Fruit fly (Drosophila melanogaster) whole organism, embryonic: Measurements from ENCODE around the gene bmm.

Experiments used
- Adf1 ChIP-seq: fragments of 200-800 bp; sonication (Bioruptor generic); IDR thresholded peaks from 2 replicates; pipeline ENCODE4 v1.3.6; 2022; ENCODE audit warnings: missing biosample characterization, missing genetic modification characterization
- Blimp-1 ChIP-seq: fragments of 200-800 bp; sonication (Bioruptor generic); optimal IDR thresholded peaks from 3 replicates; lab custom pipeline; 2018; ENCODE audit warnings: missing biosample characterization, missing genetic modification characterization, mild to moderate bottlenecking, moderate library complexity, missing genetic modification reagents
- C15 ChIP-seq: fragments of 200-800 bp; sonication (Bioruptor generic); IDR thresholded peaks from 3 replicates; pipeline ENCODE4 v1.3.6; 2022; ENCODE audit warnings: missing biosample characterization, missing genetic modification characterization
- CG10321 ChIP-seq: fragments of 200-800 bp; sonication (Bioruptor generic); IDR thresholded peaks from 2 replicates; pipeline ENCODE4 v1.3.6; 2022; ENCODE audit warnings: missing biosample characterization, missing genetic modification characterization
- CG10462 ChIP-seq: fragments of 200-800 bp; sonication (Bioruptor generic); optimal IDR thresholded peaks from 2 replicates; lab custom pipeline; 2016; ENCODE audit warnings: missing biosample characterization, missing genetic modification characterization
- CG11695 ChIP-seq: fragments of 200-800 bp; sonication (Bioruptor generic); IDR thresholded peaks from 3 replicates; pipeline ENCODE4 v1.3.6; 2022; ENCODE audit warnings: missing biosample characterization, missing genetic modification characterization
- CG12155 ChIP-seq: fragments of 200-800 bp; sonication (Bioruptor generic); optimal IDR thresholded peaks from 3 replicates; lab custom pipeline; 2016; ENCODE audit warnings: missing biosample characterization, missing genetic modification characterization
- CG1233 ChIP-seq: fragments of 200-800 bp; sonication (Bioruptor generic); optimal IDR thresholded peaks from 4 replicates; lab custom pipeline; 2018; ENCODE audit warnings: missing biosample characterization, mild to moderate bottlenecking, missing genetic modification characterization
- CG12769 ChIP-seq: fragments of 200-800 bp; sonication (Bioruptor generic); optimal IDR thresholded peaks from 2 replicates; lab custom pipeline; 2019; ENCODE audit warnings: missing biosample characterization, mild to moderate bottlenecking, missing genetic modification characterization, moderate library complexity
- CG13894 ChIP-seq: fragments of 200-800 bp; sonication (Bioruptor generic); optimal IDR thresholded peaks from 3 replicates; lab custom pipeline; 2018; ENCODE audit warnings: missing biosample characterization, mild to moderate bottlenecking, missing genetic modification characterization, moderate library complexity
- CG18599 ChIP-seq: fragments of 200-800 bp; sonication (Bioruptor generic); optimal IDR thresholded peaks from 3 replicates; lab custom pipeline; 2017; ENCODE audit warnings: missing biosample characterization, missing genetic modification characterization, mild to moderate bottlenecking, moderate library complexity, missing genetic modification reagents
- CG2129 ChIP-seq: fragments of 200-800 bp; sonication (Bioruptor generic); IDR thresholded peaks from 2 replicates; pipeline ENCODE4 v1.3.6; 2022; ENCODE audit warnings: missing biosample characterization, missing genetic modification characterization; ENCODE audit not compliant: partially characterized antibody
- CG32767 ChIP-seq: fragments of 200-800 bp; sonication (Bioruptor generic); IDR thresholded peaks from 2 replicates; pipeline ENCODE4 v1.3.6; 2022; ENCODE audit warnings: missing biosample characterization, missing genetic modification characterization
- CG3847 ChIP-seq: fragments of 200-800 bp; sonication (Bioruptor generic); IDR thresholded peaks from 2 replicates; pipeline ENCODE4 v1.3.6; 2022; ENCODE audit warnings: missing biosample characterization, missing genetic modification characterization
- CG4328 ChIP-seq: fragments of 200-800 bp; sonication (Bioruptor generic); optimal IDR thresholded peaks from 3 replicates; lab custom pipeline; 2017; ENCODE audit warnings: missing biosample characterization, missing genetic modification reagents, missing genetic modification characterization
- CG4820 ChIP-seq: fragments of 200-800 bp; sonication (Bioruptor generic); optimal IDR thresholded peaks from 3 replicates; lab custom pipeline; 2016; ENCODE audit warnings: missing biosample characterization, missing genetic modification characterization
- CG4854 ChIP-seq: fragments of 200-800 bp; sonication (Bioruptor generic); optimal IDR thresholded peaks from 2 replicates; lab custom pipeline; 2016; ENCODE audit warnings: missing biosample characterization, missing genetic modification characterization, inconsistent platforms
- CG6689 ChIP-seq: fragments of 200-800 bp; sonication (Bioruptor generic); IDR thresholded peaks from 2 replicates; pipeline ENCODE4 v1.3.6; 2022; ENCODE audit warnings: missing biosample characterization, missing genetic modification characterization
- CG7271 ChIP-seq: fragments of 200-800 bp; sonication (Bioruptor generic); optimal IDR thresholded peaks from 2 replicates; lab custom pipeline; 2018; ENCODE audit warnings: missing biosample characterization, mild to moderate bottlenecking, missing genetic modification characterization, moderate library complexity
- CG7357 ChIP-seq: fragments of 200-800 bp; sonication (Bioruptor generic); IDR thresholded peaks from 3 replicates; pipeline ENCODE4 v1.3.6; 2022; ENCODE audit warnings: missing biosample characterization, missing genetic modification characterization
- CG9215 ChIP-seq: fragments of 200-800 bp; sonication (Bioruptor generic); IDR thresholded peaks from 2 replicates; pipeline ENCODE4 v1.3.6; 2022; ENCODE audit warnings: missing biosample characterization, missing genetic modification characterization
- Chrac-16 ChIP-seq: fragments of 200-800 bp; sonication (Bioruptor generic); optimal IDR thresholded peaks from 3 replicates; lab custom pipeline; 2016; ENCODE audit warnings: missing biosample characterization, missing genetic modification characterization
- CrebB ChIP-seq: fragments of 200-800 bp; sonication (Bioruptor generic); optimal IDR thresholded peaks from 3 replicates; lab custom pipeline; 2018; ENCODE audit warnings: missing biosample characterization, mild to moderate bottlenecking, missing genetic modification characterization
- Dad ChIP-seq: fragments of 200-800 bp; sonication (Bioruptor generic); optimal IDR thresholded peaks from 3 replicates; lab custom pipeline; 2016; ENCODE audit warnings: missing biosample characterization, missing genetic modification characterization
- Dfd ChIP-seq, 2 experiments: fragments of >200 bp; optimal IDR thresholded peaks; 2 replicates each; lab custom pipeline; 2017; ENCODE audit warnings: missing biosample characterization in 2 of 2, missing genetic modification characterization in 2 of 2
- Dip3 ChIP-seq: fragments of 200-800 bp; sonication (Bioruptor generic); optimal IDR thresholded peaks from 3 replicates; lab custom pipeline; 2016; ENCODE audit warnings: missing biosample characterization, missing genetic modification characterization
- E2f1 ChIP-seq: fragments of 200-800 bp; sonication (Bioruptor generic); IDR thresholded peaks from 2 replicates; pipeline ENCODE4 v1.3.6; 2022; ENCODE audit warnings: missing biosample characterization, missing genetic modification characterization
- GATAe ChIP-seq: fragments of 200-800 bp; sonication (Bioruptor generic); conservative IDR thresholded peaks from 2 replicates; pipeline ENCODE4 v1.3.6; 2022; ENCODE audit warnings: missing biosample characterization, missing genetic modification characterization
- Hr78 ChIP-seq, 2 experiments: fragments of 200-800 bp in 1 of 2; fragments of >200 bp in 1 of 2; sonication (Bioruptor generic) in 1 of 2; optimal IDR thresholded peaks; 2 replicates each; lab custom pipeline; 2017 to 2019; ENCODE audit warnings: missing biosample characterization in 2 of 2, missing genetic modification characterization in 2 of 2, mild to moderate bottlenecking in 1 of 2, moderate library complexity in 1 of 2
- Side ChIP-seq: fragments of 200-800 bp; sonication (Bioruptor generic); optimal IDR thresholded peaks from 2 replicates; lab custom pipeline; 2016; ENCODE audit warnings: missing biosample characterization, missing genetic modification characterization
- bsh ChIP-seq, 2 experiments: fragments of 200-800 bp; sonication (Bioruptor generic); optimal IDR thresholded peaks; 2 replicates each; lab custom pipeline; 2017 to 2018; ENCODE audit warnings: mild to moderate bottlenecking in 2 of 2, missing biosample characterization in 2 of 2, missing genetic modification characterization in 2 of 2, moderate library complexity in 1 of 2
- caup ChIP-seq: fragments of 200-800 bp; sonication (Bioruptor generic); optimal IDR thresholded peaks from 3 replicates; lab custom pipeline; 2017; ENCODE audit warnings: missing biosample characterization, mild to moderate bottlenecking, missing genetic modification characterization, moderate library complexity; ENCODE audit not compliant: severe bottlenecking
- dati ChIP-seq: fragments of 200-800 bp; sonication (Bioruptor generic); IDR thresholded peaks from 2 replicates; pipeline ENCODE4 v1.3.6; 2022; ENCODE audit warnings: missing biosample characterization, missing genetic modification characterization
- dmrt99B ChIP-seq: fragments of 200-800 bp; sonication (Bioruptor generic); optimal IDR thresholded peaks from 2 replicates; lab custom pipeline; 2018; ENCODE audit warnings: missing biosample characterization, mild to moderate bottlenecking, missing genetic modification characterization, moderate library complexity
- ems ChIP-seq: fragments of 200-800 bp; sonication (Bioruptor generic); optimal IDR thresholded peaks from 3 replicates; lab custom pipeline; 2016; ENCODE audit warnings: missing biosample characterization, missing genetic modification characterization
- fd64A ChIP-seq: fragments of 200-800 bp; sonication (Bioruptor generic); optimal IDR thresholded peaks from 3 replicates; lab custom pipeline; 2018; ENCODE audit warnings: missing biosample characterization, mild to moderate bottlenecking, missing genetic modification characterization
- grau ChIP-seq: fragments of 200-800 bp; optimal IDR thresholded peaks from 3 replicates; lab custom pipeline; 2019; ENCODE audit warnings: missing biosample characterization, mild to moderate bottlenecking, missing genetic modification characterization, moderate library complexity
- org-1 ChIP-seq: fragments of 200-800 bp; sonication (Bioruptor generic); optimal IDR thresholded peaks from 2 replicates; lab custom pipeline; 2017; ENCODE audit warnings: missing biosample characterization, missing genetic modification characterization
- peb ChIP-seq: fragments of 200-800 bp; sonication (Bioruptor generic); IDR thresholded peaks from 2 replicates; pipeline ENCODE4 v1.3.6; 2022; ENCODE audit warnings: missing biosample characterization, missing genetic modification characterization
- salm ChIP-seq: fragments of 200-800 bp; sonication (Bioruptor generic); optimal IDR thresholded peaks from 2 replicates; lab custom pipeline; 2018; ENCODE audit warnings: missing biosample characterization, mild to moderate bottlenecking, missing genetic modification characterization
- sc ChIP-seq, 3 experiments: fragments of >200 bp in 2 of 3; fragments of 200-800 bp in 1 of 3; sonication (Bioruptor generic) in 1 of 3; optimal IDR thresholded peaks; 2 replicates in 2 of 3; 3 replicates in 1 of 3; lab custom pipeline; 2017; ENCODE audit warnings: mild to moderate bottlenecking in 1 of 3, missing biosample characterization in 1 of 3, missing genetic modification characterization in 1 of 3, missing genetic modification reagents in 1 of 3
- schlank ChIP-seq: fragments of 200-800 bp; sonication (Bioruptor generic); optimal IDR thresholded peaks from 2 replicates; lab custom pipeline; 2018; ENCODE audit warnings: missing biosample characterization, mild to moderate bottlenecking, missing genetic modification characterization
- sim ChIP-seq: fragments of 200-800 bp; sonication (Bioruptor generic); IDR thresholded peaks from 2 replicates; pipeline ENCODE4 v1.3.6; 2022; ENCODE audit warnings: missing biosample characterization, missing genetic modification characterization
- sug ChIP-seq: fragments of 200-800 bp; optimal IDR thresholded peaks from 2 replicates; lab custom pipeline; 2019; ENCODE audit warnings: missing biosample characterization, mild to moderate bottlenecking, missing genetic modification characterization, moderate library complexity
- tin ChIP-seq: fragments of 200-800 bp; sonication (Bioruptor generic); optimal IDR thresholded peaks from 3 replicates; lab custom pipeline; 2016; ENCODE audit warnings: missing biosample characterization, missing genetic modification characterization
- trem ChIP-seq: fragments of 200-800 bp; optimal IDR thresholded peaks from 3 replicates; lab custom pipeline; 2019; ENCODE audit warnings: missing biosample characterization, mild to moderate bottlenecking, missing genetic modification characterization, moderate library complexity
- usp ChIP-seq: fragments of >200 bp; optimal IDR thresholded peaks from 2 replicates; lab custom pipeline; 2017; ENCODE audit warnings: missing biosample characterization, missing genetic modification characterization
- wek ChIP-seq: fragments of 200-800 bp; sonication (Bioruptor generic); optimal IDR thresholded peaks from 3 replicates; lab custom pipeline; 2018; ENCODE audit warnings: missing biosample characterization, mild to moderate bottlenecking, missing genetic modification characterization, moderate library complexity

Gene bmm

DNA sequence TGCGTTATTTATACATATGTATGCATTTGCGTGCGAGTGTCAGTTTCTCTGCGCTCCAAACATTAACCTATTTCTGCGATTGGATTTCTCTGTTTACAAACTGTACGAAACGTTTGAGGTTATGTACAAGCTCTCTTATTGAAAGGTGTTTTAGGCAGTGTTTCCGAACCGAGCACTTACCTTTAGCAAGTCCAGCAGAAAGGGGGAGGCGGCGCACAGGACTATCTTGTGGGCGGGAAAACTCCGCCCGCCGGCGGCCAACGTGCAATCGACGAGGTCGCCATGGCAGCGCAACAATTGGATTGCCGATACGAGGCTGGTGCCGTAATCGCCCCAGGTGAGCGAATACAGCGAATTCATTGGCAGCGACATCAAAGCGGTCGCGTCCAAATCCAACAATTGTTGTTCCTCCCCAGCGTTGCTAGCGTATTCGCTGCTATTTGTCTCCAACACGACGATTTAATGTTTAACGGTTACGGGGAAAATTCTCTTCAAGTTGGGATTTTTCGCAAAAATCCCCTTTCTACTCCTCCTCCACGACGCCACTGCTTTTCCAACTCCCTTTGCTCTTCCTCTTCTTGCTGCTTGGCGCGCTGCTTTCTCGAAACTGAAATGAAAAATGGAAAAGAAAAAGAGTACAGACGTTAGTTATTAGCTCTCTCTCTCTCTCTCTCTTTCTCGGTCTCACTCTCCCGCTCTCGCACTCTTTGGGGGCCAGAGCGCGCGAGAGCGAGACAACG, 29.3 kb downstream of the bmm start (continued):
- peak; percentile 41; the same call in 1 of the 2 replicates for TF ChIP-seq dati (GFP tag; lab: Robert Waterston, UW)
- TF ChIP-seq Dfd (GFP tag; optimal IDR thresholded peaks at IDR 0.05; lab: Kevin White, UChicago), result no peak
- TF ChIP-seq org-1 (GFP tag; lab: Kevin White, UChicago), result peak; percentile 84
- TF ChIP-seq CG12155 (GFP tag; lab: Kevin White, UChicago), result peak; percentile 91
- peak; percentile 89 for TF ChIP-seq tin (GFP tag; lab: Kevin White, UChicago)
- peak; percentile 88 for TF ChIP-seq peb (GFP tag; lab: Robert Waterston, UW)
- peak; percentile 84 for TF ChIP-seq ems (GFP tag; lab: Kevin White, UChicago)
- peak; percentile 73 for TF ChIP-seq CG4328 (GFP tag; lab: Kevin White, UChicago)
- peak; percentile 68 for TF ChIP-seq wek
- TF ChIP-seq grau (tag; lab: Kevin White, UChicago), result peak; percentile 85
- peak; percentile 78 for TF ChIP-seq CG10462 (GFP tag; lab: Kevin White, UChicago)
- peak; percentile 64 for TF ChIP-seq CrebB (tag; lab: Kevin White, UChicago)
- TF ChIP-seq CG32767 (GFP tag; lab: Robert Waterston, UW), result peak; percentile 79; the same call in 1 of the 2 replicates
- peak; percentile 72 for TF ChIP-seq sug (tag; lab: Kevin White, UChicago)
- TF ChIP-seq Chrac-16 (GFP tag; lab: Kevin White, UChicago), result peak; percentile 89
- TF ChIP-seq CG13894 (tag; lab: Kevin White, UChicago), result peak; percentile 66
- TF ChIP-seq Dad (GFP tag; lab: Kevin White, UChicago), result peak; percentile 84
- peak; percentile 60 to 80 for TF ChIP-seq bsh (GFP tag; optimal IDR thresholded peaks at IDR 0.05; lab: Kevin White, UChicago)
- TF ChIP-seq Adf1 (GFP tag; lab: Robert Waterston, UW), result peak; percentile 80
- peak; percentile 82 for TF ChIP-seq Side
- peak; percentile 90 for TF ChIP-seq dmrt99B (tag; lab: Kevin White, UChicago)
- peak; percentile 87 for TF ChIP-seq CG6689 (GFP tag; lab: Robert Waterston, UW)
- peak; percentile 60 for TF ChIP-seq salm (tag; lab: Kevin White, UChicago)
- TF ChIP-seq Hr78 (GFP tag; optimal IDR thresholded peaks at IDR 0.05; lab: Kevin White, UChicago), result no peak
- no peak for TF ChIP-seq CG7271
- TF ChIP-seq schlank (tag; lab: Kevin White, UChicago), result peak; percentile 83
- TF ChIP-seq caup (GFP tag; lab: Kevin White, UChicago), result peak; percentile 93
- peak; percentile 80 for TF ChIP-seq CG1233
- TF ChIP-seq CG7357 (GFP tag; lab: Robert Waterston, UW), result peak; percentile 81
- peak; percentile 84 for TF ChIP-seq CG4820 (GFP tag; lab: Kevin White, UChicago)
- TF ChIP-seq C15 (GFP tag; lab: Robert Waterston, UW), result peak; percentile 88
- no peak for TF ChIP-seq usp (GFP tag; lab: Kevin White, UChicago)
- peak; percentile 87 for TF ChIP-seq CG9215 (GFP tag; lab: Robert Waterston, UW)
- peak; percentile 80 for TF ChIP-seq Blimp-1 (GFP tag; lab: Kevin White, UChicago)
- peak; percentile 92 for TF ChIP-seq CG3847
- TF ChIP-seq GATAe (GFP tag; lab: Robert Waterston, UW), result peak; percentile 73
- TF ChIP-seq sim (GFP tag; lab: Robert Waterston, UW), result peak; percentile 50; the same call in 1 of the 2 replicates
- peak; percentile 92 for TF ChIP-seq E2f1 (GFP tag; lab: Robert Waterston, UW)
- TF ChIP-seq sc (optimal IDR thresholded peaks at IDR 0.05; lab: Kevin White, UChicago), result no peak
- peak; percentile 50 for TF ChIP-seq sc (GFP tag; optimal IDR thresholded peaks at IDR 0.05; lab: Kevin White, UChicago)
- TF ChIP-seq CG10321 (GFP tag; lab: Robert Waterston, UW), result peak; percentile 93
- peak; percentile 73 for TF ChIP-seq CG4854 (GFP tag; lab: Kevin White, UChicago)
- peak; percentile 96 for TF ChIP-seq CG18599
- peak; percentile 26 for TF ChIP-seq trem
- TF ChIP-seq CG11695 (GFP tag; lab: Robert Waterston, UW), result peak; percentile 87
- TF ChIP-seq fd64A, result peak; percentile 67
- peak; percentile 97 for TF ChIP-seq CG12769 (tag; lab: Kevin White, UChicago)
- no peak for TF ChIP-seq CG2129 (GFP tag; lab: Robert Waterston, UW)
- peak; percentile 86 for TF ChIP-seq Dip3
